Fruit fly (Drosophila melanogaster) whole organism, adult: Measurements from ENCODE around the gene CG42685.

ENCODE experiments used
- CG33017 ChIP-seq: fragments of 200-800 bp; sonication (Bioruptor generic); optimal IDR thresholded peaks from 2 replicates; lab custom pipeline; 2018; ENCODE audit warnings: missing biosample characterization, mild to moderate bottlenecking, missing genetic modification characterization, moderate library complexity
- CG5204 ChIP-seq: fragments of 200-800 bp; sonication (Bioruptor generic); optimal IDR thresholded peaks from 2 replicates; lab custom pipeline; 2016; ENCODE audit warnings: missing biosample characterization, missing genetic modification characterization
- CG7045 ChIP-seq: fragments of 200-800 bp; sonication (Bioruptor generic); optimal IDR thresholded peaks from 2 replicates; lab custom pipeline; 2017; ENCODE audit warnings: missing biosample characterization, mild to moderate bottlenecking, missing genetic modification characterization
- CG7101 ChIP-seq: fragments of 200-800 bp; sonication (Bioruptor generic); optimal IDR thresholded peaks from 2 replicates; lab custom pipeline; 2018; ENCODE audit warnings: missing biosample characterization, mild to moderate bottlenecking, missing genetic modification characterization, moderate library complexity
- Crg-1 ChIP-seq: fragments of 200-800 bp; sonication (Bioruptor generic); optimal IDR thresholded peaks from 2 replicates; lab custom pipeline; 2016; ENCODE audit warnings: missing biosample characterization, missing genetic modification characterization
- Hr96 ChIP-seq: fragments of 200-800 bp; sonication (Bioruptor generic); optimal IDR thresholded peaks from 2 replicates; lab custom pipeline; 2016; ENCODE audit warnings: missing biosample characterization, missing genetic modification characterization
- pad ChIP-seq: fragments of 200-800 bp; sonication (Bioruptor generic); optimal IDR thresholded peaks from 3 replicates; lab custom pipeline; 2017; ENCODE audit warnings: missing biosample characterization, missing genetic modification characterization, mild to moderate bottlenecking, moderate library complexity, missing genetic modification reagents

dm6 chr2L:14676695-14677094 lies 53.3 kb downstream of the CG42685 start:
- TF ChIP-seq CG7101 (tag; lab: Kevin White, UChicago) (no peak), pad (GFP tag; lab: Kevin White, UChicago) (no peak), Hr96 (GFP tag; lab: Kevin White, UChicago) (no peak), Crg-1 (GFP tag; lab: Kevin White, UChicago) (no peak), CG7045 (GFP tag; lab: Kevin White, UChicago) (no peak), CG5204 (GFP tag; lab: Kevin White, UChicago) (no peak), CG33017 (tag; lab: Kevin White, UChicago) (no peak)
